Worm (Caenorhabditis elegans) whole organism, L4 larva: ENCODE data around the gene marc-5.

Experiments
- ama-1 ChIP-seq: fragments of 150-350 bp; optimal IDR thresholded peaks from 2 replicates; lab custom pipeline; 2014; ENCODE audit warnings: inconsistent platforms, mixed read lengths
- ceh-82 ChIP-seq: sonication (generic microtip); optimal IDR thresholded peaks from 2 replicates; lab custom pipeline; 2017; ENCODE audit warnings: missing biosample characterization, missing genetic modification characterization
- fkh-10 ChIP-seq: fragments of 150-350 bp; optimal IDR thresholded peaks from 2 replicates; lab custom pipeline; 2014; ENCODE audit warnings: missing biosample characterization, missing genetic modification reagents, missing genetic modification characterization
- lin-1 ChIP-seq: fragments of 200-800 bp; sonication (Bioruptor generic); IDR thresholded peaks from 2 replicates; pipeline ENCODE4 v1.3.6; 2022; ENCODE audit warnings: missing genetic modification reagents, missing genetic modification characterization, missing compliant biosample characterization
- madf-9 ChIP-seq: fragments of 200-800 bp; sonication (Bioruptor generic); conservative IDR thresholded peaks from 2 replicates; pipeline ENCODE4 v1.3.6; 2022; ENCODE audit warnings: missing genetic modification reagents, missing genetic modification characterization, missing compliant biosample characterization
- php-3 ChIP-seq: fragments of 200-800 bp; sonication (Bioruptor generic); IDR thresholded peaks from 2 replicates; pipeline ENCODE4 v1.3.6; 2022; ENCODE audit warnings: missing genetic modification reagents, missing genetic modification characterization, missing compliant biosample characterization
- skn-1 ChIP-seq: fragments of 150-350 bp; optimal IDR thresholded peaks from 2 replicates; lab custom pipeline; 2014; ENCODE audit warnings: missing biosample characterization, missing genetic modification characterization

DNA sequence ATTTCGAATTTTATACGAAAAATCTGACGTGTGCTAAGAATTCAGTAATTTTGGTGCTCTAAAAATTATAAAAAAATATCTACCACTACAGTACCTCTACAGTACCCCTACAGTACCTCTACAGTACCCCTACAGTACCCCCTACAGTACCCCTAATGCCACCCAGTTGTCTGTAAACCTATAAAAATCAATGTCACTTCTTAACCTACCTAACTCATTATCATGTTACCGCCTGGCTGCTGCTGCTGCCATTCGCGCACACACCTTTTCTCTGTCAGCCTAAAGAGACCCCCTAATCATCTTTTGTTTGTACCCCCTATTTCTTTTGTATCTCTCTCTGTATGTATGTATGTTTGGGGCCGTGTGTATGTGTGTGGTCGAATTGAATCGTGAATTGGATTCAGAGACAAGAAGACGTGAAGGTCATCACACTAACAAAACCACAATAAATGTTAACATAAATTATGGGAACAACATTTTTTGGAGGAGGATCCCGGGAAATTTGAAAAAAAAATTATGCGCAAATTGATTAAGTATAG, 28.5 kb downstream of the marc-5 start:
- no peak for TF ChIP-seq php-3 (GFP tag; lab: Robert Waterston, UW)
- TF ChIP-seq madf-9 (GFP tag; lab: Robert Waterston, UW) = no peak
- no peak for TF ChIP-seq lin-1 (GFP tag; lab: Robert Waterston, UW)
- TF ChIP-seq fkh-10 (GFP tag; lab: Kevin White, UChicago) = no peak
- TF ChIP-seq ama-1 = no peak
- TF ChIP-seq skn-1 = no peak
- TF ChIP-seq ceh-82 (tag; lab: Kevin White, UChicago) = no peak
